Fruit fly (Drosophila melanogaster) whole organism, embryonic: ENCODE data around the gene Sgs1.

Source experiments
- BtbVII ChIP-seq: fragments of 200-800 bp; sonication (Bioruptor generic); optimal IDR thresholded peaks from 3 replicates; lab custom pipeline; 2017; ENCODE audit warnings: missing biosample characterization, mild to moderate bottlenecking, missing genetic modification characterization
- CG12104 ChIP-seq: fragments of 200-800 bp; sonication (Bioruptor generic); optimal IDR thresholded peaks from 3 replicates; lab custom pipeline; 2016; ENCODE audit warnings: missing biosample characterization, missing genetic modification characterization
- CG12155 ChIP-seq: fragments of 200-800 bp; sonication (Bioruptor generic); optimal IDR thresholded peaks from 3 replicates; lab custom pipeline; 2016; ENCODE audit warnings: missing biosample characterization, missing genetic modification characterization
- CG12236 ChIP-seq: fragments of 200-800 bp; sonication (Bioruptor generic); optimal IDR thresholded peaks from 2 replicates; lab custom pipeline; 2016; ENCODE audit warnings: missing biosample characterization, missing genetic modification characterization
- CG1233 ChIP-seq: fragments of 200-800 bp; sonication (Bioruptor generic); optimal IDR thresholded peaks from 4 replicates; lab custom pipeline; 2018; ENCODE audit warnings: missing biosample characterization, mild to moderate bottlenecking, missing genetic modification characterization
- CG12744 ChIP-seq: fragments of 200-800 bp; sonication (Bioruptor generic); optimal IDR thresholded peaks from 2 replicates; lab custom pipeline; 2016; ENCODE audit warnings: missing biosample characterization, missing genetic modification characterization
- CG12769 ChIP-seq: fragments of 200-800 bp; sonication (Bioruptor generic); optimal IDR thresholded peaks from 2 replicates; lab custom pipeline; 2019; ENCODE audit warnings: missing biosample characterization, mild to moderate bottlenecking, missing genetic modification characterization, moderate library complexity
- CG14050 ChIP-seq: fragments of 200-800 bp; sonication (Bioruptor generic); IDR thresholded peaks from 3 replicates; pipeline ENCODE4 v1.3.6; 2022; ENCODE audit warnings: missing biosample characterization, missing genetic modification characterization
- CG16815 ChIP-seq: fragments of 200-800 bp; sonication (Bioruptor generic); optimal IDR thresholded peaks from 3 replicates; lab custom pipeline; 2017; ENCODE audit warnings: missing biosample characterization, mild to moderate bottlenecking, missing genetic modification characterization
- CG17186 ChIP-seq: fragments of 200-800 bp; sonication (Bioruptor generic); optimal IDR thresholded peaks from 3 replicates; lab custom pipeline; 2017; ENCODE audit warnings: missing biosample characterization, missing genetic modification reagents, missing genetic modification characterization
- CG17612 ChIP-seq: fragments of 200-800 bp; sonication (Bioruptor generic); IDR thresholded peaks from 2 replicates; pipeline ENCODE4 v1.3.6; 2022; ENCODE audit warnings: missing biosample characterization, missing genetic modification characterization
- CG2129 ChIP-seq: fragments of 200-800 bp; sonication (Bioruptor generic); IDR thresholded peaks from 2 replicates; pipeline ENCODE4 v1.3.6; 2022; ENCODE audit warnings: missing biosample characterization, missing genetic modification characterization; ENCODE audit not compliant: partially characterized antibody
- CG2678 ChIP-seq: fragments of 200-800 bp; sonication (Bioruptor generic); optimal IDR thresholded peaks from 3 replicates; lab custom pipeline; 2019; ENCODE audit warnings: missing biosample characterization, mild to moderate bottlenecking, missing genetic modification characterization, moderate library complexity
- CG2712 ChIP-seq: fragments of 200-800 bp; optimal IDR thresholded peaks from 3 replicates; lab custom pipeline; 2019; ENCODE audit warnings: missing biosample characterization, mild to moderate bottlenecking, missing genetic modification characterization, moderate library complexity
- CG33557 ChIP-seq: fragments of 200-800 bp; sonication (Bioruptor generic); optimal IDR thresholded peaks from 2 replicates; lab custom pipeline; 2019; ENCODE audit warnings: missing biosample characterization, mild to moderate bottlenecking, missing genetic modification characterization, moderate library complexity
- CG34422 ChIP-seq: fragments of 200-800 bp; sonication (Bioruptor generic); IDR thresholded peaks from 3 replicates; pipeline ENCODE4 v1.3.6; 2022; ENCODE audit warnings: missing biosample characterization, missing genetic modification characterization
- CG4328 ChIP-seq: fragments of 200-800 bp; sonication (Bioruptor generic); optimal IDR thresholded peaks from 3 replicates; lab custom pipeline; 2017; ENCODE audit warnings: missing biosample characterization, missing genetic modification reagents, missing genetic modification characterization
- CG4617 ChIP-seq: fragments of 200-800 bp; sonication (Bioruptor generic); optimal IDR thresholded peaks from 3 replicates; lab custom pipeline; 2016; ENCODE audit warnings: missing biosample characterization, missing genetic modification characterization, borderline replicate concordance
- CG6175 ChIP-seq: fragments of 200-800 bp; sonication (Bioruptor generic); IDR thresholded peaks from 3 replicates; pipeline ENCODE4 v1.3.6; 2022; ENCODE audit warnings: missing biosample characterization, missing genetic modification characterization
- CG7556 ChIP-seq: fragments of 200-800 bp; sonication (Bioruptor generic); optimal IDR thresholded peaks from 2 replicates; lab custom pipeline; 2017; ENCODE audit warnings: missing biosample characterization, mild to moderate bottlenecking, missing genetic modification characterization
- CG7745 ChIP-seq: fragments of 200-800 bp; sonication (Bioruptor generic); optimal IDR thresholded peaks from 2 replicates; lab custom pipeline; 2018; ENCODE audit warnings: missing biosample characterization, mild to moderate bottlenecking, missing genetic modification characterization, moderate library complexity
- D19A ChIP-seq: fragments of 200-800 bp; optimal IDR thresholded peaks from 3 replicates; lab custom pipeline; 2019; ENCODE audit warnings: missing biosample characterization, mild to moderate bottlenecking, missing genetic modification characterization, moderate library complexity
- HLH3B ChIP-seq: fragments of 200-800 bp; sonication (Bioruptor generic); IDR thresholded peaks from 2 replicates; pipeline ENCODE4 v1.3.6; 2022; ENCODE audit warnings: missing biosample characterization, missing genetic modification characterization
- Hand ChIP-seq: fragments of 200-800 bp; sonication (Bioruptor generic); optimal IDR thresholded peaks from 2 replicates; lab custom pipeline; 2017; ENCODE audit warnings: mild to moderate bottlenecking, missing biosample characterization, missing genetic modification reagents, missing genetic modification characterization
- Hr51 ChIP-seq, 2 experiments: fragments of 200-800 bp; sonication (Bioruptor generic); optimal IDR thresholded peaks; 2 replicates in 1 of 2; 3 replicates in 1 of 2; lab custom pipeline; 2016 to 2018; ENCODE audit warnings: missing biosample characterization in 2 of 2, missing genetic modification characterization in 2 of 2, mild to moderate bottlenecking in 1 of 2, moderate library complexity in 1 of 2
- MESR4 ChIP-seq: fragments of 200-800 bp; sonication (Bioruptor generic); optimal IDR thresholded peaks from 2 replicates; lab custom pipeline; 2018; ENCODE audit warnings: missing biosample characterization, mild to moderate bottlenecking, missing genetic modification characterization, moderate library complexity
- Nf-YA ChIP-seq: fragments of 200-800 bp; sonication (Bioruptor generic); IDR thresholded peaks from 2 replicates; pipeline ENCODE4 v1.3.6; 2022; ENCODE audit warnings: missing biosample characterization, missing genetic modification characterization
- Oaz ChIP-seq: fragments of 200-800 bp; sonication (Bioruptor generic); IDR thresholded peaks from 2 replicates; pipeline ENCODE4 v1.3.6; 2022; ENCODE audit warnings: missing biosample characterization, missing genetic modification characterization
- Pdp1 ChIP-seq, 2 experiments: fragments of 200-800 bp; sonication (Bioruptor generic); optimal IDR thresholded peaks; 3 replicates each; lab custom pipeline; 2016; ENCODE audit warnings: missing biosample characterization in 2 of 2, missing genetic modification characterization in 2 of 2, mild to moderate bottlenecking in 1 of 2, moderate library complexity in 1 of 2
- Xbp1 ChIP-seq: fragments of 200-800 bp; sonication (Bioruptor generic); optimal IDR thresholded peaks from 3 replicates; lab custom pipeline; 2016; ENCODE audit warnings: missing biosample characterization, mild to moderate bottlenecking, missing genetic modification characterization
- crol ChIP-seq: fragments of 200-800 bp; sonication (Bioruptor generic); IDR thresholded peaks from 2 replicates; pipeline ENCODE4 v1.3.6; 2022; ENCODE audit warnings: missing biosample characterization, missing genetic modification characterization
- fd102C ChIP-seq: fragments of 200-800 bp; sonication (Bioruptor generic); optimal IDR thresholded peaks from 2 replicates; lab custom pipeline; 2018; ENCODE audit warnings: missing biosample characterization, mild to moderate bottlenecking, missing genetic modification characterization, moderate library complexity
- fru ChIP-seq: fragments of >200 bp; optimal IDR thresholded peaks from 2 replicates; lab custom pipeline; 2017
- fu2 ChIP-seq: fragments of 200-800 bp; sonication (Bioruptor generic); optimal IDR thresholded peaks from 2 replicates; lab custom pipeline; 2016; ENCODE audit warnings: missing biosample characterization, missing genetic modification characterization
- jigr1 ChIP-seq: fragments of 200-800 bp; sonication (Bioruptor generic); IDR thresholded peaks from 3 replicates; pipeline ENCODE4 v1.3.6; 2022; ENCODE audit warnings: missing biosample characterization, missing genetic modification characterization
- lola ChIP-seq, 3 experiments: fragments of >200 bp in 2 of 3; fragments of 200-800 bp in 1 of 3; sonication (Bioruptor generic) in 1 of 3; optimal IDR thresholded peaks; 2 replicates each; lab custom pipeline; 2017 to 2019; ENCODE audit warnings: missing biosample characterization in 3 of 3, missing genetic modification characterization in 3 of 3, mild to moderate bottlenecking in 1 of 3, moderate library complexity in 1 of 3
- mam ChIP-seq: fragments of 200-800 bp; sonication (Bioruptor generic); optimal IDR thresholded peaks from 3 replicates; lab custom pipeline; 2016; ENCODE audit warnings: missing biosample characterization, missing genetic modification characterization
- nom ChIP-seq: fragments of 200-800 bp; sonication (Bioruptor generic); optimal IDR thresholded peaks from 2 replicates; lab custom pipeline; 2017; ENCODE audit warnings: missing biosample characterization, missing genetic modification characterization, mild to moderate bottlenecking, moderate library complexity, missing genetic modification reagents
- oc ChIP-seq: fragments of 200-800 bp; sonication (Bioruptor generic); optimal IDR thresholded peaks from 2 replicates; lab custom pipeline; 2018; ENCODE audit warnings: missing biosample characterization, mild to moderate bottlenecking, missing genetic modification characterization, moderate library complexity
- pan ChIP-seq, 4 experiments: fragments of >200 bp in 3 of 4; fragments of 200-800 bp in 1 of 4; sonication (Bioruptor generic) in 1 of 4; optimal IDR thresholded peaks in 3 of 4; IDR thresholded peaks in 1 of 4; 2 replicates each; pipeline versions ENCODE4 v1.3.6 to Lab custom; 2017 to 2022; ENCODE audit warnings: missing biosample characterization in 2 of 4, missing genetic modification characterization in 2 of 4, mixed read lengths in 1 of 4
- ro ChIP-seq: fragments of 200-800 bp; sonication (Bioruptor generic); IDR thresholded peaks from 2 replicates; pipeline ENCODE4 v1.3.6; 2022; ENCODE audit warnings: missing biosample characterization, missing genetic modification characterization
- sens-2 ChIP-seq: fragments of 200-800 bp; sonication (Bioruptor generic); IDR thresholded peaks from 2 replicates; pipeline ENCODE4 v1.3.6; 2022; ENCODE audit warnings: missing biosample characterization, missing genetic modification characterization
- shn ChIP-seq: fragments of 200-800 bp; sonication (Bioruptor generic); optimal IDR thresholded peaks from 3 replicates; lab custom pipeline; 2016; ENCODE audit warnings: missing biosample characterization, missing genetic modification characterization
- sim ChIP-seq: fragments of 200-800 bp; sonication (Bioruptor generic); IDR thresholded peaks from 2 replicates; pipeline ENCODE4 v1.3.6; 2022; ENCODE audit warnings: missing biosample characterization, missing genetic modification characterization
- slbo ChIP-seq: fragments of 200-800 bp; sonication (Bioruptor generic); IDR thresholded peaks from 2 replicates; pipeline ENCODE4 v1.3.6; 2022; ENCODE audit warnings: missing biosample characterization, missing genetic modification characterization
- ttk ChIP-seq: fragments of 200-800 bp; sonication (Bioruptor generic); IDR thresholded peaks from 2 replicates; pipeline ENCODE4 v2.1.2; 2022; ENCODE audit warnings: missing biosample characterization, missing genetic modification characterization
- tx ChIP-seq: fragments of 200-800 bp; sonication (Bioruptor generic); optimal IDR thresholded peaks from 2 replicates; lab custom pipeline; 2016; ENCODE audit warnings: missing biosample characterization, missing genetic modification characterization
- vfl ChIP-seq: fragments of 200-800 bp; sonication (Bioruptor generic); optimal IDR thresholded peaks from 2 replicates; lab custom pipeline; 2016; ENCODE audit warnings: missing biosample characterization, missing genetic modification characterization
- vvl ChIP-seq: fragments of 200-800 bp; sonication (Bioruptor generic); IDR thresholded peaks from 2 replicates; pipeline ENCODE4 v1.3.6; 2022; ENCODE audit warnings: missing biosample characterization, missing genetic modification characterization

Sgs1 gene

dm6 chr2L:4906546-4907250 is 30.5 kb upstream of the Sgs1 start, which contains the start of gene snsl (continued):
- TF ChIP-seq CG12744 (GFP tag; lab: Kevin White, UChicago) (no peak), nom (GFP tag; lab: Kevin White, UChicago) (peak; percentile 62), CG12155 (no peak), CG12104 (GFP tag; lab: Kevin White, UChicago) (peak; percentile 58), CG4328 (peak; percentile 39), slbo (GFP tag; lab: Robert Waterston, UW) (peak; percentile 29; the same call in 1 of the 2 replicates), Hand (GFP tag; lab: Kevin White, UChicago) (no peak), CG1233 (GFP tag; lab: Kevin White, UChicago) (peak; percentile 16), fu2 (no peak), fru (lab: Kevin White, UChicago) (no peak), ro (GFP tag; lab: Robert Waterston, UW) (no peak), CG12236 (GFP tag; lab: Kevin White, UChicago) (no peak), lola (GFP tag; optimal IDR thresholded peaks at IDR 0.05; lab: Kevin White, UChicago) (peak in 1 of 3 experiments; percentile 52), CG17612 (GFP tag; lab: Robert Waterston, UW) (no peak), CG14050 (GFP tag; lab: Robert Waterston, UW) (no peak), CG7556 (GFP tag; lab: Kevin White, UChicago) (peak; percentile 84), CG12769 (tag; lab: Kevin White, UChicago) (no peak), Oaz (GFP tag; lab: Robert Waterston, UW) (no peak), jigr1 (GFP tag; lab: Robert Waterston, UW) (0 out of 3 replicates have a peak, but pooled peaks have one; percentile 36), fd102C (no peak), CG2129 (GFP tag; lab: Robert Waterston, UW) (no peak), pan (optimal IDR thresholded peaks at IDR 0.05; lab: Kevin White, UChicago) (no peak), pan (GFP tag; optimal IDR thresholded peaks at IDR 0.05 in 1 of 2, IDR thresholded peaks at IDR 0.05 in 1 of 2) (peak in 1 of 2 experiments; percentile 47), MESR4 (GFP tag; lab: Kevin White, UChicago) (no peak), vvl (GFP tag; lab: Robert Waterston, UW) (peak; percentile 38; the same call in 1 of the 2 replicates), sens-2 (GFP tag; lab: Robert Waterston, UW) (no peak), CG16815 (GFP tag; lab: Kevin White, UChicago) (no peak), CG4617 (GFP tag; lab: Kevin White, UChicago) (no peak), Pdp1 (GFP tag; optimal IDR thresholded peaks at IDR 0.05; lab: Kevin White, UChicago) (peak; percentile 9 to 12), BtbVII (GFP tag; lab: Kevin White, UChicago) (peak; percentile 31), CG34422 (GFP tag; lab: Robert Waterston, UW) (peak; percentile 31; the same call in 1 of the 3 replicates), Xbp1 (GFP tag; lab: Kevin White, UChicago) (peak; percentile 47), sim (GFP tag; lab: Robert Waterston, UW) (no peak), shn (GFP tag; lab: Kevin White, UChicago) (no peak), oc (tag; lab: Kevin White, UChicago) (no peak), Nf-YA (GFP tag; lab: Robert Waterston, UW) (no peak), CG17186 (GFP tag; lab: Kevin White, UChicago) (no peak), CG33557 (GFP tag; lab: Kevin White, UChicago) (peak; percentile 42), HLH3B (peak; percentile 38; the same call in 1 of the 2 replicates), CG2712 (tag; lab: Kevin White, UChicago) (peak; percentile 81), CG7745 (tag; lab: Kevin White, UChicago) (no peak), tx (GFP tag; lab: Kevin White, UChicago) (no peak), CG2678 (peak; percentile 88), Hr51 (GFP tag; optimal IDR thresholded peaks at IDR 0.05; lab: Kevin White, UChicago) (peak in 1 of 2 experiments; percentile 92), ttk (GFP tag; lab: Robert Waterston, UW) (0 out of 2 replicates have a peak, but pooled peaks have one; percentile 32), CG6175 (GFP tag; lab: Robert Waterston, UW) (peak; percentile 16; the same call in 1 of the 3 replicates), vfl (GFP tag; lab: Kevin White, UChicago) (no peak), mam (GFP tag; lab: Kevin White, UChicago) (no peak), D19A (tag; lab: Kevin White, UChicago) (peak; percentile 67), crol (no peak)
